Worm (Caenorhabditis elegans) whole organism, late embryonic: ENCODE data around the gene Y43C5B.3.
A peak's percentile ranks its signal among the peaks of the same experiment; 100 is the strongest.

Experiments
- C08G9.2 ChIP-seq: sonication (generic microtip); optimal IDR thresholded peaks from 2 replicates; lab custom pipeline; 2016; ENCODE audit warnings: mild to moderate bottlenecking, missing genetic modification characterization, moderate library complexity, missing compliant biosample characterization
- C38D4.7 ChIP-seq: fragments of 200-800 bp; sonication (Bioruptor generic); optimal IDR thresholded peaks from 2 replicates; lab custom pipeline; 2018; ENCODE audit warnings: mild to moderate bottlenecking, missing genetic modification characterization, moderate library complexity, missing compliant biosample characterization
- ceh-14 ChIP-seq: sonication (generic microtip); optimal IDR thresholded peaks from 2 replicates; lab custom pipeline; 2016; ENCODE audit warnings: missing genotype, missing genetic modification characterization, missing compliant biosample characterization
- ceh-18 ChIP-seq: sonication (generic microtip); optimal IDR thresholded peaks from 2 replicates; lab custom pipeline; 2016; ENCODE audit warnings: missing genetic modification characterization, missing compliant biosample characterization
- ceh-19 ChIP-seq: fragments of 200-800 bp; sonication (Bioruptor generic); optimal IDR thresholded peaks from 2 replicates; lab custom pipeline; 2018; ENCODE audit warnings: mild to moderate bottlenecking, missing genetic modification characterization, missing compliant biosample characterization
- ceh-2 ChIP-seq: sonication (generic microtip); optimal IDR thresholded peaks from 2 replicates; lab custom pipeline; 2016; ENCODE audit warnings: missing genotype, missing genetic modification characterization, missing compliant biosample characterization
- ceh-22 ChIP-seq: sonication (generic microtip); optimal IDR thresholded peaks from 2 replicates; lab custom pipeline; 2017; ENCODE audit warnings: missing biosample characterization, missing genetic modification characterization
- ceh-24 ChIP-seq: sonication (generic microtip); optimal IDR thresholded peaks from 2 replicates; lab custom pipeline; 2016; ENCODE audit warnings: mild to moderate bottlenecking, missing genetic modification characterization, missing compliant biosample characterization
- ceh-31 ChIP-seq: sonication (generic microtip); optimal IDR thresholded peaks from 2 replicates; lab custom pipeline; 2016; ENCODE audit warnings: missing genetic modification characterization, missing compliant biosample characterization
- ceh-34 ChIP-seq: sonication (generic microtip); optimal IDR thresholded peaks from 2 replicates; lab custom pipeline; 2016; ENCODE audit warnings: mild to moderate bottlenecking, missing genetic modification characterization, missing compliant biosample characterization
- ceh-48 ChIP-seq: sonication (generic microtip); optimal IDR thresholded peaks from 2 replicates; lab custom pipeline; 2016; ENCODE audit warnings: missing genetic modification characterization, inconsistent platforms, missing compliant biosample characterization
- ceh-6 ChIP-seq: fragments of 200-800 bp; sonication (Bioruptor generic); optimal IDR thresholded peaks from 2 replicates; lab custom pipeline; 2018; ENCODE audit warnings: mild to moderate bottlenecking, missing genetic modification characterization, missing compliant biosample characterization
- ceh-9 ChIP-seq: sonication (generic microtip); optimal IDR thresholded peaks from 2 replicates; lab custom pipeline; 2016; ENCODE audit warnings: mild to moderate bottlenecking, missing genetic modification characterization, inconsistent platforms, missing compliant biosample characterization
- che-1 ChIP-seq: sonication (generic microtip); optimal IDR thresholded peaks from 2 replicates; lab custom pipeline; 2016; ENCODE audit warnings: mild to moderate bottlenecking, missing genetic modification characterization, missing compliant biosample characterization
- dve-1 ChIP-seq: sonication (generic microtip); optimal IDR thresholded peaks from 2 replicates; lab custom pipeline; 2017; ENCODE audit warnings: antibody characterized with exemption, mild to moderate bottlenecking, missing genetic modification characterization, missing compliant biosample characterization
- elt-2 ChIP-seq: sonication (generic microtip); optimal IDR thresholded peaks from 2 replicates; lab custom pipeline; 2016; ENCODE audit warnings: missing genetic modification reagents, missing genetic modification characterization, missing compliant biosample characterization
- fax-1 ChIP-seq: sonication (generic microtip); optimal IDR thresholded peaks from 2 replicates; lab custom pipeline; 2016; ENCODE audit warnings: missing genotype, missing genetic modification characterization, missing compliant biosample characterization
- fkh-6 ChIP-seq: sonication (generic microtip); optimal IDR thresholded peaks from 2 replicates; lab custom pipeline; 2016; ENCODE audit warnings: missing genetic modification characterization, missing compliant biosample characterization
- gmeb-2 ChIP-seq: sonication (generic microtip); optimal IDR thresholded peaks from 2 replicates; lab custom pipeline; 2016; ENCODE audit warnings: missing genetic modification characterization, inconsistent platforms, missing compliant biosample characterization
- hlh-13 ChIP-seq: fragments of 200-800 bp; sonication (Bioruptor generic); optimal IDR thresholded peaks from 2 replicates; lab custom pipeline; 2018; ENCODE audit warnings: mild to moderate bottlenecking, missing genetic modification characterization, missing compliant biosample characterization
- hlh-15 ChIP-seq: sonication (generic microtip); optimal IDR thresholded peaks from 2 replicates; lab custom pipeline; 2016; ENCODE audit warnings: missing genetic modification characterization, missing compliant biosample characterization
- hlh-8 ChIP-seq: sonication (generic microtip); optimal IDR thresholded peaks from 2 replicates; lab custom pipeline; 2016; ENCODE audit warnings: missing genotype, missing genetic modification characterization, missing compliant biosample characterization
- lin-11 ChIP-seq: fragments of 200-800 bp; sonication (Bioruptor generic); optimal IDR thresholded peaks from 2 replicates; lab custom pipeline; 2018; ENCODE audit warnings: mild to moderate bottlenecking, missing genetic modification characterization, missing compliant biosample characterization
- madf-2 ChIP-seq: sonication (generic microtip); optimal IDR thresholded peaks from 2 replicates; lab custom pipeline; 2017; ENCODE audit warnings: missing genetic modification characterization, missing compliant biosample characterization
- nfya-1 ChIP-seq: sonication (generic microtip); optimal IDR thresholded peaks from 2 replicates; lab custom pipeline; 2017; ENCODE audit warnings: missing genetic modification characterization, mild to moderate bottlenecking, missing compliant biosample characterization, antibody characterized with exemption, moderate library complexity
- nhr-11 ChIP-seq: fragments of 150-350 bp; optimal IDR thresholded peaks from 2 replicates; lab custom pipeline; 2014; ENCODE audit warnings: missing biosample characterization, missing genetic modification characterization
- pat-9 ChIP-seq: fragments of 200-800 bp; sonication (Bioruptor generic); optimal IDR thresholded peaks from 2 replicates; lab custom pipeline; 2018; ENCODE audit warnings: mild to moderate bottlenecking, missing genetic modification characterization, moderate library complexity, missing compliant biosample characterization
- pha-4 ChIP-seq: fragments of 150-350 bp; optimal IDR thresholded peaks from 2 replicates; lab custom pipeline; 2018; ENCODE audit warnings: missing biosample characterization, missing genetic modification reagents, missing genetic modification characterization
- pqm-1 ChIP-seq: sonication (generic microtip); optimal IDR thresholded peaks from 2 replicates; lab custom pipeline; 2016; ENCODE audit warnings: missing genetic modification characterization, missing compliant biosample characterization
- pros-1 ChIP-seq: fragments of 150-350 bp; optimal IDR thresholded peaks from 2 replicates; lab custom pipeline; 2014; ENCODE audit warnings: missing biosample characterization, missing genetic modification reagents, missing genetic modification characterization
- ref-2 ChIP-seq: sonication (generic microtip); optimal IDR thresholded peaks from 2 replicates; lab custom pipeline; 2016; ENCODE audit warnings: missing genetic modification characterization, missing compliant biosample characterization
- rnt-1 ChIP-seq: sonication (generic microtip); optimal IDR thresholded peaks from 2 replicates; lab custom pipeline; 2016; ENCODE audit warnings: missing genetic modification characterization, missing compliant biosample characterization
- sdc-2 ChIP-seq: sonication (generic microtip); optimal IDR thresholded peaks from 2 replicates; lab custom pipeline; 2016; ENCODE audit warnings: missing genotype, missing genetic modification characterization, missing compliant biosample characterization
- sox-4 ChIP-seq: sonication (generic microtip); optimal IDR thresholded peaks from 2 replicates; lab custom pipeline; 2017; ENCODE audit warnings: mild to moderate bottlenecking, missing genetic modification characterization, inconsistent platforms, missing compliant biosample characterization
- syd-9 ChIP-seq: sonication (generic microtip); optimal IDR thresholded peaks from 2 replicates; lab custom pipeline; 2016; ENCODE audit warnings: mild to moderate bottlenecking, missing genetic modification characterization, moderate library complexity, missing compliant biosample characterization
- tbx-2 ChIP-seq: sonication (generic microtip); optimal IDR thresholded peaks from 2 replicates; lab custom pipeline; 2016; ENCODE audit warnings: missing genetic modification characterization, missing compliant biosample characterization
- tbx-7 ChIP-seq: sonication (generic microtip); optimal IDR thresholded peaks from 2 replicates; lab custom pipeline; 2016; ENCODE audit warnings: missing genotype, missing genetic modification characterization, missing compliant biosample characterization
- ttx-3 ChIP-seq: sonication (generic microtip); optimal IDR thresholded peaks from 2 replicates; lab custom pipeline; 2016; ENCODE audit warnings: missing genetic modification reagents, missing genetic modification characterization, missing compliant biosample characterization
- unc-42 ChIP-seq: sonication (generic microtip); optimal IDR thresholded peaks from 2 replicates; lab custom pipeline; 2016; ENCODE audit warnings: missing genotype, missing genetic modification characterization, missing compliant biosample characterization
- unc-55 ChIP-seq: sonication (generic microtip); optimal IDR thresholded peaks from 2 replicates; lab custom pipeline; 2017; ENCODE audit warnings: missing biosample characterization, missing genetic modification reagents, missing genetic modification characterization
- unc-86 ChIP-seq: sonication (generic microtip); optimal IDR thresholded peaks from 2 replicates; lab custom pipeline; 2016; ENCODE audit warnings: missing genetic modification characterization, missing compliant biosample characterization
- ztf-16 ChIP-seq: sonication (generic microtip); optimal IDR thresholded peaks from 2 replicates; lab custom pipeline; 2017; ENCODE audit warnings: missing genetic modification characterization, missing compliant biosample characterization

Gene Y43C5B.3

DNA sequence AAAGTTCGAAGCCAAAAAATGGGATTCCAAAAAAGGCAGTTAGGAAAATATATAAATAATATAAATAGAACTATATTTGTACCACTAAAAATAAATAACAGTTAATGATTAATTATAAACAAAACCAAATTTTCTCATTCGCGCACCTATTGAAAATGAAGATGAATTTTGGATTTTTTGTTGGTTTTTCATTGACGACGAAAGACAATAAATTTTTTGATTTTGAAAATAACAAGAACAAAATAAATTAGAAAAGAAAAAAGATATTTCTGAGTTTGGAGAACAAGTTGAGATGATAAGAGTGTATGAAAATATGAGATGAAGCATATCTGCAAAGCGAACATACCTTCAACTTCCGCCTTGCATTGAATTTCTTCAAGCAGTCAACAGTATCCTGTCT is 13.1 kb upstream of the Y43C5B.3 start:
- TF ChIP-seq fkh-6 (tag; lab: Kevin White, UChicago) (no peak), nhr-11 (tag; lab: Kevin White, UChicago) (no peak), nfya-1 (tag; lab: Kevin White, UChicago) (no peak), hlh-13 (GFP tag; lab: Kevin White, UChicago) (no peak)

DNA sequence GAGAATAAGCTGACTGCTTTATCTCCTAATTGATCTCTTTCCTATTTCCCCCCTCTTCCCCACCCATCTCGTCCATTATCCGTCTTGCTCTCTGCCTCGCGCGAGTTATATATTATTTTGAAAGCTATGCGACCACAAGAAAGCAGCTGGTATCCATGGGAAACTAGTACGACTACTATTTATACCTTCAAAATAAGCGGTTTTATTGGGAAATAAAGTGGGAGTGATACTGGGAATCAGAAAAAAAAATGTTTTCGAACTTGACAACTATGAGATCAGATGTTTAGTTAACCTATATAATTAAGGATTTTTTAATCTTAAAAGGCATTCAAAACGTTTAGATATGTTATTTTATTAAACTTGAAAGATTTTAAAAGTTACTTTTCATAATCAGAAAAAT is 10.7 kb upstream of the Y43C5B.3 start:
- TF ChIP-seq ceh-9 (tag; lab: Kevin White, UChicago) (no peak), gmeb-2 (tag; lab: Kevin White, UChicago) (no peak), ceh-48 (tag; lab: Kevin White, UChicago) (no peak), pha-4 (tag; lab: Kevin White, UChicago) (no peak), ceh-2 (no peak), hlh-8 (tag; lab: Kevin White, UChicago) (no peak), madf-2 (no peak), rnt-1 (no peak), hlh-15 (tag; lab: Kevin White, UChicago) (no peak)

DNA sequence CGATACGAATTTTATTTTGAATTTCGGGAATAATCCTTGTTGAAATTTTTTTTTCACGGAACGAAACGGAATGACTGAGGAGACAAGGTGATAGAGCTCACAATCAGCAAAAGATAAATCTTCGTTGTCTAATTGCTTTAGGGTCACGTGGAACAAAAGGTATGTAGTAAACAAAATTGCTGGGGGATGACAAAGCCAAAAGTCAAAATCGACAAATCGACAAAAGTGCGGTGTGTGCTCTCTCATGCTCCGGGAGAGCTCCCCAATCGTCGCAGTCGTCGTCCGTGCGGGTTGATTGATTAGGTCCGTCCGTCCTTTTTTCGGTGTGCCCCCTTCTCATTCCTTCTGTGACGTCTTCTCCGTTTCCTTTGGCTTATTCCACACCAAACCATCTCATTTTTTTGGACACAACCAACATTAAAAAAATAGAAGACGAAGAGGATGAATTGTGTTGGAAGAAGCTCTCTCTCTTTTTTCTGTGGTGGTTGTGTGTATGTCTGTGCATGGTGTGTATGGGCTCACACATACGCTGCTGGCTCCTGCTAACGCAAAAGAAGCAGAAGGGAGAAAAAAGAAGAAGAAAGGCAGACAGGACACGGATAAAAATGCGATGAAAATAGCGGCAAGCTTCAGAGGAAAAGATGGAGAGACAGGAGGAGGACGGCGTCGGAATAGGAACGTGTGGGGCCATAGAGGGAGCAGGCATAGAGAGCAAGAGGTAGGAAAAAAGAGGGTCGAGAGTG is 8.6 kb upstream of the Y43C5B.3 start:
- TF ChIP-seq sdc-2 (tag; lab: Kevin White, UChicago): peak; percentile 26
- no peak for TF ChIP-seq ceh-19 (GFP tag; lab: Kevin White, UChicago)
- peak; percentile 35 for TF ChIP-seq sox-4 (tag; lab: Kevin White, UChicago)
- peak; percentile 37 for TF ChIP-seq unc-42
- TF ChIP-seq pqm-1 (tag; lab: Kevin White, UChicago): peak; percentile 52
- no peak for TF ChIP-seq ztf-16 (tag; lab: Kevin White, UChicago)
- TF ChIP-seq elt-2 (tag; lab: Kevin White, UChicago): no peak
- peak; percentile 64 for TF ChIP-seq fax-1
- peak; percentile 63 for TF ChIP-seq nfya-1 (tag; lab: Kevin White, UChicago)
- TF ChIP-seq tbx-7 (tag; lab: Kevin White, UChicago): no peak
- no peak for TF ChIP-seq lin-11
- peak; percentile 68 for TF ChIP-seq ceh-18
- TF ChIP-seq ref-2: peak; percentile 29
- TF ChIP-seq ceh-34 (tag; lab: Kevin White, UChicago): peak; percentile 35
- peak; percentile 55 for TF ChIP-seq ceh-31 (tag; lab: Kevin White, UChicago)
- TF ChIP-seq tbx-2 (tag; lab: Kevin White, UChicago): no peak
- no peak for TF ChIP-seq nhr-11 (tag; lab: Kevin White, UChicago)

DNA sequence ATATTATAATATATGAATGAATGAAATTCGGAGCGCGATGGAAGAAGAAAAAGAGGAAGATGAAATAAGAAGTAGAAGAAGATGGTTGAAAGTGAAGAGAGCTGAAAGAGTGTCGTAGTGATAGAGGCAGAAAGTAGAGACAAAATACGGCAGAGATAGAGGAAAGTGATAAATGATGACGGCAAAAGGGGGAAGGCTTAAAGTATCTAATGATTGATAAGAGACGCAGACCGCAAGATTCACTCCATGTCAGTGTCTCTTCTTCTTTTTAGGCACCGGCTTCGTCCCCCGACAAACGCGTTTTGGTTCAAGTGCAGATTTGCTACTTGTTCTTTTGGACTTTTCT is 8.1 kb upstream of the Y43C5B.3 start:
- TF ChIP-seq ceh-14 (tag; lab: Kevin White, UChicago) (no peak), pat-9 (tag; lab: Kevin White, UChicago) (no peak), unc-86 (no peak), dve-1 (tag; lab: Kevin White, UChicago) (peak; percentile 61), madf-2 (no peak), C08G9.2 (tag; lab: Kevin White, UChicago) (no peak), C38D4.7 (GFP tag; lab: Kevin White, UChicago) (no peak), ceh-18 (peak; percentile 13), elt-2 (tag; lab: Kevin White, UChicago) (peak; percentile 59), ceh-6 (GFP tag; lab: Kevin White, UChicago) (no peak), ztf-16 (tag; lab: Kevin White, UChicago) (no peak), ceh-22 (tag; lab: Kevin White, UChicago) (peak; percentile 6), ceh-2 (no peak), unc-55 (GFP tag; lab: Kevin White, UChicago) (peak; percentile 57), fax-1 (no peak), che-1 (tag; lab: Kevin White, UChicago) (no peak), ceh-19 (GFP tag; lab: Kevin White, UChicago) (no peak), ttx-3 (tag; lab: Kevin White, UChicago) (no peak), syd-9 (tag; lab: Kevin White, UChicago) (no peak), pha-4 (tag; lab: Kevin White, UChicago) (no peak), pqm-1 (tag; lab: Kevin White, UChicago) (no peak), ceh-24 (tag; lab: Kevin White, UChicago) (no peak), pros-1 (tag; lab: Kevin White, UChicago) (peak; percentile 49), lin-11 (no peak), ceh-34 (tag; lab: Kevin White, UChicago) (no peak), tbx-7 (tag; lab: Kevin White, UChicago) (no peak), ceh-9 (tag; lab: Kevin White, UChicago) (no peak)
